Worm (Caenorhabditis elegans) whole organism, L3 larva: ENCODE results near the gene mys-1.
A peak's percentile ranks its signal among the peaks of the same experiment; 100 is the strongest.

Experiments
- R02D3.7 ChIP-seq: fragments of 150-350 bp; optimal IDR thresholded peaks from 2 replicates; lab custom pipeline; 2014; ENCODE audit warnings: missing biosample characterization, missing genetic modification characterization
- aly-2 ChIP-seq: fragments of 150-350 bp; optimal IDR thresholded peaks from 2 replicates; lab custom pipeline; 2014; ENCODE audit warnings: missing biosample characterization, missing genetic modification characterization
- ama-1 ChIP-seq: fragments of 150-350 bp; optimal IDR thresholded peaks from 2 replicates; lab custom pipeline; 2018
- ceh-16 ChIP-seq: sonication (generic microtip); optimal IDR thresholded peaks from 2 replicates; lab custom pipeline; 2017; ENCODE audit warnings: missing biosample characterization, missing genetic modification characterization
- ceh-28 ChIP-seq: fragments of 150-350 bp; optimal IDR thresholded peaks from 2 replicates; lab custom pipeline; 2014; ENCODE audit warnings: missing biosample characterization, missing genetic modification reagents, missing genetic modification characterization
- ceh-9 ChIP-seq: sonication (generic microtip); optimal IDR thresholded peaks from 2 replicates; lab custom pipeline; 2018; ENCODE audit warnings: missing biosample characterization, missing genetic modification characterization
- egl-27 ChIP-seq: sonication (generic microtip); optimal IDR thresholded peaks from 4 replicates; lab custom pipeline; 2017; ENCODE audit warnings: missing biosample characterization, missing genetic modification reagents, missing genetic modification characterization
- elt-1 ChIP-seq: fragments of 150-350 bp; optimal IDR thresholded peaks from 2 replicates; lab custom pipeline; 2014; ENCODE audit warnings: missing biosample characterization, missing genetic modification characterization
- elt-2 ChIP-seq: sonication (generic microtip); optimal IDR thresholded peaks from 2 replicates; lab custom pipeline; 2016; ENCODE audit warnings: missing genetic modification reagents, mild to moderate bottlenecking, missing genetic modification characterization, missing compliant biosample characterization
- elt-3 ChIP-seq, 3 experiments: fragments of 150-350 bp in 1 of 3; sonication (generic microtip) in 2 of 3; optimal IDR thresholded peaks; 2 replicates in 2 of 3; 4 replicates in 1 of 3; lab custom pipeline; 2014 to 2017; ENCODE audit warnings: missing biosample characterization in 3 of 3, missing genetic modification characterization in 3 of 3
- fkh-10 ChIP-seq: sonication (generic microtip); optimal IDR thresholded peaks from 2 replicates; lab custom pipeline; 2017; ENCODE audit warnings: missing biosample characterization, missing genetic modification reagents, missing genetic modification characterization
- fkh-2 ChIP-seq: fragments of 150-350 bp; optimal IDR thresholded peaks from 2 replicates; lab custom pipeline; 2014; ENCODE audit warnings: missing biosample characterization, missing genetic modification reagents, missing genetic modification characterization
- fos-1 ChIP-seq: fragments of 150-350 bp; optimal IDR thresholded peaks from 2 replicates; lab custom pipeline; 2014; ENCODE audit warnings: missing biosample characterization, missing genetic modification characterization
- hmg-11 ChIP-seq: sonication (generic microtip); optimal IDR thresholded peaks from 2 replicates; lab custom pipeline; 2016; ENCODE audit warnings: missing genetic modification characterization, missing compliant biosample characterization
- jun-1 ChIP-seq: fragments of 150-350 bp; optimal IDR thresholded peaks from 2 replicates; lab custom pipeline; 2014; ENCODE audit warnings: missing biosample characterization, missing genetic modification reagents, missing genetic modification characterization
- lin-15B ChIP-seq: fragments of 150-350 bp; optimal IDR thresholded peaks from 2 replicates; lab custom pipeline; 2014; ENCODE audit warnings: missing biosample characterization, missing genetic modification characterization
- lsy-12 ChIP-seq: sonication (generic microtip); optimal IDR thresholded peaks from 2 replicates; lab custom pipeline; 2016; ENCODE audit warnings: mild to moderate bottlenecking, missing genetic modification characterization, missing compliant biosample characterization
- mdl-1 ChIP-seq: fragments of 150-350 bp; optimal IDR thresholded peaks from 2 replicates; lab custom pipeline; 2014; ENCODE audit warnings: missing biosample characterization, missing genetic modification characterization
- mml-1 ChIP-seq: fragments of 150-350 bp; sonication (generic microtip); optimal IDR thresholded peaks from 3 replicates; lab custom pipeline; 2014; ENCODE audit warnings: missing biosample characterization, missing genetic modification characterization
- nhr-11 ChIP-seq: fragments of 150-350 bp; optimal IDR thresholded peaks from 2 replicates; lab custom pipeline; 2014; ENCODE audit warnings: missing biosample characterization, missing genetic modification characterization
- nhr-12 ChIP-seq: fragments of 150-350 bp; optimal IDR thresholded peaks from 2 replicates; lab custom pipeline; 2014; ENCODE audit warnings: missing biosample characterization, missing genetic modification characterization
- nhr-23 ChIP-seq: fragments of 150-350 bp; optimal IDR thresholded peaks from 2 replicates; lab custom pipeline; 2014; ENCODE audit warnings: missing biosample characterization, missing genetic modification reagents, missing genetic modification characterization
- nhr-237 ChIP-seq: fragments of 150-350 bp; optimal IDR thresholded peaks from 2 replicates; lab custom pipeline; 2014; ENCODE audit warnings: missing biosample characterization, missing genetic modification characterization
- nhr-28 ChIP-seq: fragments of 150-350 bp; optimal IDR thresholded peaks from 2 replicates; lab custom pipeline; 2014; ENCODE audit warnings: missing biosample characterization, missing genetic modification characterization
- nhr-43 ChIP-seq: sonication (generic microtip); optimal IDR thresholded peaks from 2 replicates; lab custom pipeline; 2016; ENCODE audit warnings: mild to moderate bottlenecking, missing genetic modification characterization, missing compliant biosample characterization; ENCODE audit not compliant: poor library complexity, severe bottlenecking
- nhr-76 ChIP-seq: fragments of 150-350 bp; sonication (generic microtip); optimal IDR thresholded peaks from 5 replicates; lab custom pipeline; 2014; ENCODE audit warnings: missing biosample characterization, missing genetic modification characterization
- pha-4 ChIP-seq: fragments of 150-350 bp; optimal IDR thresholded peaks from 2 replicates; lab custom pipeline; 2014; ENCODE audit warnings: missing biosample characterization, missing genetic modification reagents, missing genetic modification characterization
- pqm-1 ChIP-seq: fragments of 150-350 bp; optimal IDR thresholded peaks from 2 replicates; lab custom pipeline; 2017; ENCODE audit warnings: missing biosample characterization, missing genetic modification characterization, inconsistent platforms
- snpc-4 ChIP-seq: fragments of 150-350 bp; optimal IDR thresholded peaks from 2 replicates; lab custom pipeline; 2014; ENCODE audit warnings: missing biosample characterization, missing genetic modification characterization
- unc-62 ChIP-seq: fragments of 150-350 bp; sonication (generic microtip); optimal IDR thresholded peaks from 4 replicates; lab custom pipeline; 2014; ENCODE audit warnings: missing biosample characterization, missing genetic modification reagents, missing genetic modification characterization
- ztf-11 ChIP-seq: fragments of 150-350 bp; optimal IDR thresholded peaks from 2 replicates; lab custom pipeline; 2014; ENCODE audit warnings: missing biosample characterization, missing genetic modification characterization
- ztf-4 ChIP-seq: fragments of 150-350 bp; optimal IDR thresholded peaks from 2 replicates; lab custom pipeline; 2014; ENCODE audit warnings: missing biosample characterization, missing genetic modification characterization

Gene mys-1

ce11 chrV:7076161-7076560, 8.3 kb downstream of the mys-1 start (continued):
- TF ChIP-seq unc-62 (GFP tag; lab: Kevin White, UChicago), result no peak

- TF ChIP-seq pqm-1 (tag; lab: Kevin White, UChicago) (peak; percentile 63), elt-2 (tag; lab: Kevin White, UChicago) (peak; percentile 48), nhr-76 (tag; lab: Kevin White, UChicago) (no peak), fkh-10 (GFP tag; lab: Kevin White, UChicago) (no peak), elt-3 (tag; optimal IDR thresholded peaks at IDR 0.05; lab: Kevin White, UChicago) (no peak), lin-15B (tag; lab: Kevin White, UChicago) (no peak), ceh-16 (tag; lab: Kevin White, UChicago) (no peak), egl-27 (tag; lab: Kevin White, UChicago) (no peak)
Observed at ce11 chrV:7075646-7076045, 8.8 kb downstream of the mys-1 start, which contains the start of gene npa-1. Gene npa-1 (plus strand): TSS chrV:7075787.

- TF ChIP-seq pha-4 (tag; lab: Kevin White, UChicago) (no peak), ztf-4 (tag; lab: Kevin White, UChicago) (no peak)
Observed at ce11 chrV:7072309-7072708, 12.2 kb downstream of the mys-1 start, which contains the start of gene F27B10.1. Gene F27B10.1 (plus strand): TSS chrV:7072609.

- TF ChIP-seq elt-3 (tag; optimal IDR thresholded peaks at IDR 0.05; lab: Kevin White, UChicago), result no peak
- no peak for TF ChIP-seq nhr-23 (tag; lab: Kevin White, UChicago)
- no peak for TF ChIP-seq ztf-11 (tag; lab: Kevin White, UChicago)
- no peak for TF ChIP-seq aly-2 (tag; lab: Kevin White, UChicago)
- TF ChIP-seq lsy-12 (tag; lab: Kevin White, UChicago), result no peak
- no peak for TF ChIP-seq ama-1
Observed at ce11 chrV:7069605-7070004, 14.9 kb downstream of the mys-1 start.

ce11 chrV:7068861-7069260, 15.6 kb downstream of the mys-1 start:
- TF ChIP-seq ceh-28, result no peak
- no peak for TF ChIP-seq ceh-9 (tag; lab: Kevin White, UChicago)
- TF ChIP-seq R02D3.7 (tag; lab: Kevin White, UChicago), result no peak
- no peak for TF ChIP-seq nhr-11 (tag; lab: Kevin White, UChicago)
- TF ChIP-seq ceh-16 (tag; lab: Kevin White, UChicago), result no peak

- no peak for TF ChIP-seq ceh-9 (tag; lab: Kevin White, UChicago)
- no peak for TF ChIP-seq mdl-1
- TF ChIP-seq nhr-76 (tag; lab: Kevin White, UChicago), result no peak
- TF ChIP-seq mml-1 (tag; lab: Kevin White, UChicago), result no peak
- no peak for TF ChIP-seq elt-1 (tag; lab: Kevin White, UChicago)
- no peak for TF ChIP-seq nhr-28 (tag; lab: Kevin White, UChicago)
- TF ChIP-seq pha-4 (tag; lab: Kevin White, UChicago), result no peak
- TF ChIP-seq jun-1 (tag; lab: Kevin White, UChicago), result no peak
- TF ChIP-seq fkh-2 (tag; lab: Kevin White, UChicago), result no peak
- TF ChIP-seq nhr-12 (tag; lab: Kevin White, UChicago), result no peak
- no peak for TF ChIP-seq pqm-1 (tag; lab: Kevin White, UChicago)
- no peak for TF ChIP-seq fos-1 (tag; lab: Kevin White, UChicago)
- TF ChIP-seq snpc-4 (tag; lab: Kevin White, UChicago), result no peak
- TF ChIP-seq hmg-11, result no peak
- no peak for TF ChIP-seq R02D3.7 (tag; lab: Kevin White, UChicago)
- TF ChIP-seq nhr-23 (tag; lab: Kevin White, UChicago), result no peak
- no peak for TF ChIP-seq nhr-43
- TF ChIP-seq nhr-237, result no peak
- TF ChIP-seq, all 47 proteins: peak for 0
Observed at ce11 chrV:7065226-7065625, 19.2 kb downstream of the mys-1 start, which contains the start of gene Y57E12AR.1. Gene Y57E12AR.1 (minus strand): TSS chrV:7065326.
